Fruit fly (Drosophila melanogaster) whole organism, embryonic: ENCODE results near the gene rogdi.

Source experiments
- Abd-B ChIP-seq: fragments of 200-800 bp; sonication (Bioruptor generic); optimal IDR thresholded peaks from 2 replicates; lab custom pipeline; 2018; ENCODE audit warnings: missing biosample characterization, mild to moderate bottlenecking, missing genetic modification characterization, moderate library complexity
- B-H2 ChIP-seq: fragments of 200-800 bp; sonication (Bioruptor generic); optimal IDR thresholded peaks from 2 replicates; lab custom pipeline; 2018; ENCODE audit warnings: missing biosample characterization, mild to moderate bottlenecking, missing genetic modification characterization
- CG10147 ChIP-seq: fragments of 200-800 bp; sonication (Bioruptor generic); optimal IDR thresholded peaks from 2 replicates; lab custom pipeline; 2019; ENCODE audit warnings: missing biosample characterization, mild to moderate bottlenecking, missing genetic modification characterization, moderate library complexity
- CG10366 ChIP-seq: fragments of 200-800 bp; sonication (Bioruptor generic); IDR thresholded peaks from 2 replicates; pipeline ENCODE4 v1.3.6; 2022; ENCODE audit warnings: missing biosample characterization, missing genetic modification characterization
- CG11247 ChIP-seq: fragments of 200-800 bp; sonication (Bioruptor generic); IDR thresholded peaks from 2 replicates; pipeline ENCODE4 v1.3.6; 2022; ENCODE audit warnings: missing biosample characterization, missing genetic modification characterization
- CG11560 ChIP-seq: fragments of 200-800 bp; sonication (Bioruptor generic); IDR thresholded peaks from 3 replicates; pipeline ENCODE4 v1.3.6; 2022; ENCODE audit warnings: missing biosample characterization, missing genetic modification characterization
- CG11695 ChIP-seq: fragments of 200-800 bp; sonication (Bioruptor generic); IDR thresholded peaks from 3 replicates; pipeline ENCODE4 v1.3.6; 2022; ENCODE audit warnings: missing biosample characterization, missing genetic modification characterization
- CG11696 ChIP-seq: fragments of 200-800 bp; sonication (Bioruptor generic); IDR thresholded peaks from 2 replicates; pipeline ENCODE4 v1.3.6; 2022; ENCODE audit warnings: missing biosample characterization, missing genetic modification characterization
- CG12299 ChIP-seq: fragments of 200-800 bp; sonication (Bioruptor generic); optimal IDR thresholded peaks from 2 replicates; lab custom pipeline; 2018; ENCODE audit warnings: missing biosample characterization, mild to moderate bottlenecking, missing genetic modification characterization
- CG12744 ChIP-seq: fragments of 200-800 bp; sonication (Bioruptor generic); optimal IDR thresholded peaks from 2 replicates; lab custom pipeline; 2016; ENCODE audit warnings: missing biosample characterization, missing genetic modification characterization
- CG12769 ChIP-seq: fragments of 200-800 bp; sonication (Bioruptor generic); optimal IDR thresholded peaks from 2 replicates; lab custom pipeline; 2019; ENCODE audit warnings: missing biosample characterization, mild to moderate bottlenecking, missing genetic modification characterization, moderate library complexity
- CG14014 ChIP-seq: fragments of 200-800 bp; sonication (Bioruptor generic); IDR thresholded peaks from 2 replicates; pipeline ENCODE4 v1.3.6; 2022; ENCODE audit warnings: missing biosample characterization, missing genetic modification characterization
- CG1602 ChIP-seq: fragments of 200-800 bp; sonication (Bioruptor generic); optimal IDR thresholded peaks from 3 replicates; lab custom pipeline; 2016; ENCODE audit warnings: missing biosample characterization, missing genetic modification characterization
- CG1603 ChIP-seq: fragments of 200-800 bp; sonication (Bioruptor generic); optimal IDR thresholded peaks from 2 replicates; lab custom pipeline; 2019; ENCODE audit warnings: missing biosample characterization, mild to moderate bottlenecking, missing genetic modification characterization, moderate library complexity
- CG17385 ChIP-seq: fragments of 200-800 bp; sonication (Bioruptor generic); optimal IDR thresholded peaks from 3 replicates; lab custom pipeline; 2018; ENCODE audit warnings: missing biosample characterization, mild to moderate bottlenecking, missing genetic modification characterization
- CG17829 ChIP-seq: fragments of 200-800 bp; optimal IDR thresholded peaks from 2 replicates; lab custom pipeline; 2019; ENCODE audit warnings: missing biosample characterization, mild to moderate bottlenecking, missing genetic modification characterization, moderate library complexity
- CG2202 ChIP-seq: fragments of 200-800 bp; sonication (Bioruptor generic); optimal IDR thresholded peaks from 2 replicates; lab custom pipeline; 2018; ENCODE audit warnings: missing biosample characterization, mild to moderate bottlenecking, missing genetic modification characterization
- CG4282 ChIP-seq: fragments of 200-800 bp; sonication (Bioruptor generic); optimal IDR thresholded peaks from 2 replicates; lab custom pipeline; 2016; ENCODE audit warnings: missing biosample characterization, missing genetic modification characterization
- CG43689 ChIP-seq: fragments of 200-800 bp; sonication (Bioruptor generic); IDR thresholded peaks from 2 replicates; pipeline ENCODE4 v1.3.6; 2022; ENCODE audit warnings: missing biosample characterization, missing genetic modification characterization
- CG5245 ChIP-seq: fragments of 200-800 bp; sonication (Bioruptor generic); optimal IDR thresholded peaks from 3 replicates; lab custom pipeline; 2016; ENCODE audit warnings: missing biosample characterization, missing genetic modification characterization
- CG7556 ChIP-seq: fragments of 200-800 bp; sonication (Bioruptor generic); optimal IDR thresholded peaks from 2 replicates; lab custom pipeline; 2017; ENCODE audit warnings: missing biosample characterization, mild to moderate bottlenecking, missing genetic modification characterization
- CG7963 ChIP-seq: fragments of 200-800 bp; sonication (Bioruptor generic); IDR thresholded peaks from 3 replicates; pipeline ENCODE4 v1.3.6; 2022; ENCODE audit warnings: missing biosample characterization, missing genetic modification characterization; ENCODE audit not compliant: partially characterized antibody
- CkIIα-i1 ChIP-seq: fragments of 200-800 bp; sonication (Bioruptor generic); IDR thresholded peaks from 2 replicates; pipeline ENCODE4 v1.3.6; 2022; ENCODE audit warnings: missing biosample characterization, missing genetic modification characterization
- Fer2 ChIP-seq: fragments of 200-800 bp; sonication (Bioruptor generic); optimal IDR thresholded peaks from 2 replicates; lab custom pipeline; 2018; ENCODE audit warnings: missing biosample characterization, mild to moderate bottlenecking, missing genetic modification characterization, moderate library complexity
- H2.0 ChIP-seq: fragments of 200-800 bp; sonication (Bioruptor generic); IDR thresholded peaks from 2 replicates; pipeline ENCODE4 v1.3.6; 2022; ENCODE audit warnings: missing biosample characterization, missing genetic modification characterization
- HmgZ ChIP-seq: fragments of 200-800 bp; sonication (Bioruptor generic); optimal IDR thresholded peaks from 2 replicates; lab custom pipeline; 2018; ENCODE audit warnings: missing biosample characterization, mild to moderate bottlenecking, missing genetic modification characterization
- NFAT ChIP-seq: fragments of 200-800 bp; sonication (Bioruptor generic); IDR thresholded peaks from 2 replicates; pipeline ENCODE4 v1.3.6; 2022; ENCODE audit warnings: missing biosample characterization, missing genetic modification characterization
- Oli ChIP-seq: fragments of 200-800 bp; sonication (Bioruptor generic); optimal IDR thresholded peaks from 2 replicates; lab custom pipeline; 2018; ENCODE audit warnings: missing biosample characterization, mild to moderate bottlenecking, missing genetic modification characterization, moderate library complexity
- Tbp ChIP-seq: fragments of >200 bp; optimal IDR thresholded peaks from 2 replicates; lab custom pipeline; 2018; ENCODE audit warnings: missing biosample characterization, missing genetic modification characterization
- aop ChIP-seq: fragments of 200-800 bp; sonication (Bioruptor generic); IDR thresholded peaks from 2 replicates; pipeline ENCODE4 v1.3.6; 2022; ENCODE audit warnings: missing biosample characterization, missing genetic modification characterization
- ash1 ChIP-seq: fragments of 200-800 bp; sonication (Bioruptor generic); optimal IDR thresholded peaks from 2 replicates; lab custom pipeline; 2018; ENCODE audit warnings: missing biosample characterization, mild to moderate bottlenecking, missing genetic modification characterization
- cas ChIP-seq: fragments of 200-800 bp; sonication (Bioruptor generic); IDR thresholded peaks from 2 replicates; pipeline ENCODE4 v1.3.6; 2022; ENCODE audit warnings: missing biosample characterization, missing genetic modification characterization
- crp ChIP-seq, 2 experiments: fragments of 200-800 bp; sonication (Bioruptor generic); optimal IDR thresholded peaks; 2 replicates in 1 of 2; 3 replicates in 1 of 2; lab custom pipeline; 2017; ENCODE audit warnings: missing biosample characterization in 2 of 2, missing genetic modification characterization in 2 of 2, mild to moderate bottlenecking in 1 of 2, moderate library complexity in 1 of 2
- dm ChIP-seq: fragments of 200-800 bp; sonication (Bioruptor generic); optimal IDR thresholded peaks from 3 replicates; lab custom pipeline; 2016; ENCODE audit warnings: missing biosample characterization, missing genetic modification characterization
- dmrt11E ChIP-seq: fragments of 200-800 bp; sonication (Bioruptor generic); optimal IDR thresholded peaks from 3 replicates; lab custom pipeline; 2018; ENCODE audit warnings: missing biosample characterization, mild to moderate bottlenecking, missing genetic modification characterization, moderate library complexity
- eyg ChIP-seq: fragments of 200-800 bp; sonication (Bioruptor generic); optimal IDR thresholded peaks from 3 replicates; lab custom pipeline; 2016; ENCODE audit warnings: missing biosample characterization, missing genetic modification characterization
- gce ChIP-seq: fragments of 200-800 bp; sonication (Bioruptor generic); IDR thresholded peaks from 3 replicates; pipeline ENCODE4 v1.3.6; 2022; ENCODE audit warnings: missing biosample characterization, missing genetic modification characterization
- ham ChIP-seq: fragments of 200-800 bp; sonication (Bioruptor generic); IDR thresholded peaks from 2 replicates; pipeline ENCODE4 v1.3.6; 2022; ENCODE audit warnings: missing biosample characterization, missing genetic modification characterization
- mam ChIP-seq: fragments of 200-800 bp; sonication (Bioruptor generic); optimal IDR thresholded peaks from 3 replicates; lab custom pipeline; 2016; ENCODE audit warnings: missing biosample characterization, missing genetic modification characterization
- mirr ChIP-seq: fragments of 200-800 bp; sonication (Bioruptor generic); optimal IDR thresholded peaks from 3 replicates; lab custom pipeline; 2018; ENCODE audit warnings: missing biosample characterization, mild to moderate bottlenecking, missing genetic modification characterization
- mld ChIP-seq: fragments of 200-800 bp; sonication (Bioruptor generic); IDR thresholded peaks from 3 replicates; pipeline ENCODE4 v1.3.6; 2022; ENCODE audit warnings: missing biosample characterization, missing genetic modification characterization; ENCODE audit not compliant: partially characterized antibody
- oc ChIP-seq: fragments of 200-800 bp; sonication (Bioruptor generic); optimal IDR thresholded peaks from 2 replicates; lab custom pipeline; 2018; ENCODE audit warnings: missing biosample characterization, mild to moderate bottlenecking, missing genetic modification characterization, moderate library complexity
- pita ChIP-seq: fragments of 200-800 bp; sonication (Bioruptor generic); optimal IDR thresholded peaks from 2 replicates; lab custom pipeline; 2017; ENCODE audit warnings: missing biosample characterization, mild to moderate bottlenecking, missing genetic modification characterization
- ro ChIP-seq: fragments of 200-800 bp; sonication (Bioruptor generic); IDR thresholded peaks from 2 replicates; pipeline ENCODE4 v1.3.6; 2022; ENCODE audit warnings: missing biosample characterization, missing genetic modification characterization
- sima ChIP-seq: fragments of 200-800 bp; sonication (Bioruptor generic); optimal IDR thresholded peaks from 2 replicates; lab custom pipeline; 2016; ENCODE audit warnings: missing biosample characterization, missing genetic modification characterization
- tx ChIP-seq: fragments of 200-800 bp; sonication (Bioruptor generic); optimal IDR thresholded peaks from 2 replicates; lab custom pipeline; 2016; ENCODE audit warnings: missing biosample characterization, missing genetic modification characterization
- unc-4 ChIP-seq: fragments of 200-800 bp; sonication (Bioruptor generic); IDR thresholded peaks from 2 replicates; pipeline ENCODE4 v1.3.6; 2022; ENCODE audit warnings: missing biosample characterization, missing genetic modification characterization; ENCODE audit not compliant: partially characterized antibody
- z ChIP-seq: fragments of 200-800 bp; sonication (Bioruptor generic); IDR thresholded peaks from 3 replicates; pipeline ENCODE4 v1.3.6; 2022; ENCODE audit warnings: missing biosample characterization, missing genetic modification characterization
- zen ChIP-seq: fragments of 200-800 bp; sonication (Bioruptor generic); optimal IDR thresholded peaks from 3 replicates; lab custom pipeline; 2018; ENCODE audit warnings: missing biosample characterization, mild to moderate bottlenecking, missing genetic modification characterization, moderate library complexity

The rogdi gene

dm6 chr3L:17015663-17016575, 33.4 kb upstream of the rogdi start, which contains the start of the genes CG6664 and CG7728 (continued):
- peak; percentile 52 for TF ChIP-seq CG11247 (GFP tag; lab: Robert Waterston, UW)
- TF ChIP-seq oc: no peak
- TF ChIP-seq HmgZ (tag; lab: Kevin White, UChicago): no peak
- TF ChIP-seq CG2202: no peak
- TF ChIP-seq dm (GFP tag; lab: Kevin White, UChicago): peak; percentile 81
- peak; percentile 31 for TF ChIP-seq CG17829
- no peak for TF ChIP-seq cas (GFP tag; lab: Robert Waterston, UW)
- peak in 1 of 2 experiments; percentile 9 for TF ChIP-seq crp (GFP tag; optimal IDR thresholded peaks at IDR 0.05; lab: Kevin White, UChicago)
- TF ChIP-seq CG1603 (tag; lab: Kevin White, UChicago): peak; percentile 61
- TF ChIP-seq B-H2 (GFP tag; lab: Kevin White, UChicago): no peak
- TF ChIP-seq CG1602 (GFP tag; lab: Kevin White, UChicago): peak; percentile 53
- no peak for TF ChIP-seq ham
- TF ChIP-seq gce (GFP tag; lab: Robert Waterston, UW): no peak
- TF ChIP-seq CG7963: peak; percentile 56; the same call in 1 of the 3 replicates
- peak; percentile 7 for TF ChIP-seq eyg (GFP tag; lab: Kevin White, UChicago)
- TF ChIP-seq CG12769 (tag; lab: Kevin White, UChicago): no peak
- TF ChIP-seq pita (GFP tag; lab: Kevin White, UChicago): no peak
- no peak for TF ChIP-seq mld (GFP tag; lab: Robert Waterston, UW)
- no peak for TF ChIP-seq Tbp (GFP tag; lab: Kevin White, UChicago)
- TF ChIP-seq zen (tag; lab: Kevin White, UChicago): no peak
- no peak for TF ChIP-seq ash1 (GFP tag; lab: Kevin White, UChicago)
- TF ChIP-seq CG11695 (GFP tag; lab: Robert Waterston, UW): no peak
- TF ChIP-seq CG7556 (GFP tag; lab: Kevin White, UChicago): peak; percentile 55
- TF ChIP-seq NFAT (GFP tag; lab: Robert Waterston, UW): peak; percentile 61; the same call in 1 of the 2 replicates
- peak; percentile 38 for TF ChIP-seq mirr
- peak; percentile 34 for TF ChIP-seq Oli (tag; lab: Kevin White, UChicago)
- peak; percentile 66 for TF ChIP-seq mam (GFP tag; lab: Kevin White, UChicago)
- no peak for TF ChIP-seq CG43689 (GFP tag; lab: Robert Waterston, UW)
- peak; percentile 36 for TF ChIP-seq tx (GFP tag; lab: Kevin White, UChicago)
- no peak for TF ChIP-seq ro (GFP tag; lab: Robert Waterston, UW)
- TF ChIP-seq Abd-B (GFP tag; lab: Kevin White, UChicago): peak; percentile 40
- no peak for TF ChIP-seq CG4282 (GFP tag; lab: Kevin White, UChicago)
- TF ChIP-seq CG14014 (GFP tag; lab: Robert Waterston, UW): peak; percentile 25
- peak; percentile 52 for TF ChIP-seq CG10366 (GFP tag; lab: Robert Waterston, UW)
- TF ChIP-seq CG17385 (GFP tag; lab: Kevin White, UChicago): no peak
- peak; percentile 53; the same call in 1 of the 2 replicates for TF ChIP-seq unc-4
- peak; percentile 57 for TF ChIP-seq dmrt11E (tag; lab: Kevin White, UChicago)
- TF ChIP-seq CG12299 (tag; lab: Kevin White, UChicago): no peak
- no peak for TF ChIP-seq z
- peak; percentile 62; the same call in 1 of the 2 replicates for TF ChIP-seq H2.0 (GFP tag; lab: Robert Waterston, UW)
- peak; percentile 25 for TF ChIP-seq Fer2 (tag; lab: Kevin White, UChicago)
- no peak for TF ChIP-seq sima (GFP tag; lab: Kevin White, UChicago)
- no peak for TF ChIP-seq CkIIα-i1 (GFP tag; lab: Robert Waterston, UW)
- TF ChIP-seq CG11560: no peak
- no peak for TF ChIP-seq aop (GFP tag; lab: Robert Waterston, UW)
- no peak for TF ChIP-seq CG5245 (GFP tag; lab: Kevin White, UChicago)
- no peak for TF ChIP-seq CG11696
- no peak for TF ChIP-seq CG12744
- TF ChIP-seq CG10147: no peak
